Worm (Caenorhabditis elegans): ENCODE measurements around the gene F41E6.12.

Gene F41E6.12

DNA sequence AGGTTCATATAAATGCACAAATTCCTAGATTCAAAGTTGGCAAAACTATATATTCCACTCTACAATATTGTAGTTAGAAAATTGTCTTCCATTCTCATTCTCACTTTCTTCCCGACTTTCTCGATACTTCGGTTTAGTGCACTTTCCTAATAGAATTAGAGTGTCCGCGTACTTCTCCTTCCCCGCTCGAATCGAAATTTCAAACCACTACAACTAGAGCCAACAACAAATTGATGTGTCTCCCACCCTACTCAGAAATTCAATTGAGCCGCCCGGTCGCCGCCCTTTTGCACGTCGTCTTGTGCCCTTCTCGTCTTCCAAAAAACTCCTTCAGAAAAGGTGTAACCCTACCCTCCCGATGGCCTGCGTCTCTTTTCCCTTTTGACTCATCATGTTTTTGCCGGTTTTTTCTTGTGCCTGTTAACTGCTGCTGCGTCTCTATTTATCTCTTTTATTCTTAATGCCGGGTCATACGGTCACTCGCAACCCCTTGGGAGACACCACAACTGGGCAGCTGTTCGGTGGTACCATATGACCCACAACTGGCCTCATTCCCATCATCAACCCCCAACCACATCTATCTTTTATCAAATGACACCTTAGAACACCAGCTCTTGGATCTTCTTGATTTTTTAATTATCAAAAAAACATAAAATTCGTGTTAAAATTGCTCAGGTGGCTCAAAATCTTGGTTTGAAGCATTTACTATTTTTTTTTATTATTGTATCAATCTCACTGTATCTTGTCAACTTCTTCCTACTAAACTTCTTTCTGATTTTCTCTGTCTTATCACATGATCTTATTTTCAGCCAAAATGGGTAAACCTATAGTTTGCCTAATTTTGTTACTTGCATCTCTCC is 34.6 kb downstream of the F41E6.12 start, which contains the start of gene tag-196:
tag-196 (plus strand) TSS at position 810 of the 860 bp plus-strand sequence.
- TF ChIP-seq unc-62 (GFP tag; optimal IDR thresholded peaks at IDR 0.05): no peak

DNA sequence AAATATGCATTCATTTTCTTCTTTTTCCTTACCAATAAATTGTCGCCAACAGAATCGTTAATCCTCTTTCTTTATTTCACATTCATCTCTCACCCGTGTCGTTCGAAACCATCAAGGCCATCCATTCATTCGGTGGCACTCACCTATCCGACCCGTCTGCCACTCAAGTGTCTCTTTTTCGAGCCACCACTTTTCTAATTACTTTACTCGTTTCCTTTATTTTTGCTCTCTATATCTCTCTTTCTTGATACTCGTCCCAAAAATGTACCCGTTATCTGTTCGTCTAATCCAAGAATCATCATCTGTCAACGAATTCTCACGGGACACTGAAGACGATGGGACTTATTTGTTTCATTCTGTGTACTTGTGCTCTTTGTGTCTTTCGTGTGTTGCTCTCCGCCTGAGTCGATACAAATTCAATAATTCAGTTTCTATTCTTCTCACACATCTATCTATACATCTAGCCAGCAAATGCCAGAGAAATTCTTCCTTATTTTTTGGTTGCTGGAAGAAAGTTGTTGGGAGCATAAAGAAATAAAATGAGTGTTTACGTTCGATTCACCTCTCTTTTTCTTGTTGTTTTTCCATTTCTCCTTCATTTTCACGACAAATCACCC is 36.1 kb downstream of the F41E6.12 start:
- TF ChIP-seq unc-62 (GFP tag; optimal IDR thresholded peaks at IDR 0.05): no peak

DNA sequence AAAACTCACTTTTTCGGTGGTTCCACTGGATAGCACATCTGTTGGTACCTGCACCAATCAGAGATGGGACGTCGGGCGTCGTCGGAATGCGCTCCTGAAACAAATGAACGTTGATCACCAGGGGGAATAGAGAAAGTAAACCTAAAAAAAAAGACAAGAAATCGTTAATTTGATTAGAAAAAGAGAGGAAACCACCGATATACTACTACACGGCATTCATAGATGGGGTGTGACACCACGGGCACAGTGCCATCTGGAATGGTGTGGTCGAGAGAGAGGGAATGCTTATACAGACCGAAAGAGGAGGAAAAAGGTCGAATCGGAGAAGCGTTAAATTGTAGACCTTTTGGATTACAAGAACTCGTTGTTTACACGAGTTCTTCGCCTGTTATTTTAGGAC is 40.9 kb downstream of the F41E6.12 start, which contains the start of gene C10B5.3:
C10B5.3 (minus strand) TSS at position 101 of the 400 bp plus-strand sequence.
- no peak for TF ChIP-seq unc-62 (GFP tag; optimal IDR thresholded peaks at IDR 0.05)

DNA sequence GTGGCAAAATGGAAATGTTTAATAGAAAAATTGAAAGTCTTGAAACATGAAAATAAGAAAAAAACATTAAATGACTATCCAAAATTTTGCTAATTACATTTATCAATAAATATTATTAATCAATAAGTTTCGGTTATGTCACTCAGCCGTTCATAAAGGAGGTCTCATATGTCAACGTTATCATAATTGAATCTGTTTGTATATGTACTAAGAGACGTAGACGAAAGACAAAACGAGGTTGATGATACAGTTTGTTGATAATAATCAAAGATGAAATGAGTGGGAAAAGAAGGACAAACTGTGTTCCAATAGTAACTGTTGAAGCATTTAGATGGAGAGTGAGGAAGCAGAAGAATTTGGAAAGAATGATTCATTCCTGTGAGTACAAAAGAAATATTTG is 42.0 kb downstream of the F41E6.12 start:
- TF ChIP-seq unc-62 (GFP tag; optimal IDR thresholded peaks at IDR 0.05): no peak

DNA sequence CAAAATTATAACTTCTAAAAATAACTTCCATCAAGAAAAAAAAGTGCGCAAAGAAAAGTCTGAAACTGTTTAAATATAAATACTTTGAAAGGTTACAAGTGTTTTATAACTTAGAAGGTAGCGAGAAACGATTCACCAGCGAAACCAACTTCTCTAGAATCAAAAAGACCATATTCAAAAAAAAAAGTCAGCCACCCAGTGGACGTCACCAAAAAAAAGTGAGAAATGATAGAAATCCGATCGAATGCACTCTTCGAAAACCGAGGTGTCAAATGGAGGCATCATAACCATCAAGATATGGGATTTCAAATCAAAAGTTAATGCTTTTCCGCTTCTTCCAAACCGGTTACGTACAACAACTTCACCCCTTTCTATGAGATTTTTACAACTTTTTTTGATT is 42.5 kb downstream of the F41E6.12 start:
- no peak for TF ChIP-seq unc-62 (GFP tag; optimal IDR thresholded peaks at IDR 0.05)

DNA sequence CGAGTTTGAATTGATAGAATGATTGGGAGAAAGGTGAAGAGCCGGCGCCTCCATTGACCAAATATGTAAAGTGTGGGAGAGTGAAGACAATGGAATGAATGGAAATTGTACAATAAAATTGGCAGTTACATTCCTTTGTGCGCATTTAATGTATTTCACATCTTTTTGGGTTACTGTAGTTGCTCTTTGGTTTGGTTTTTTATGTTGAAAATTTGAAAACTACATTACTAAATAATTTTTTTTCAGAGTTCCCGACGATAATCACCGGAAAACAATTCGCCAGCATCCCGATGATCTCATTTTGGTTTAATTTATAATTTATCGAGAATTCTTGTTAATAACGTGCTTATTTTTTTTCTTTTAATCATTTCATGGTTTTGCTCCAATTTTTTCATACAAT is 48.0 kb downstream of the F41E6.12 start, which contains the start of gene C10B5.1:
C10B5.1 (plus strand) TSS at position 301 of the 400 bp plus-strand sequence.
- TF ChIP-seq unc-62 (GFP tag; optimal IDR thresholded peaks at IDR 0.05): no peak

All from whole organism, dauer.